Fruit fly (Drosophila melanogaster) whole organism, pupa: Measurements from ENCODE around the gene CG12035.
A peak's percentile ranks its signal among the peaks of the same experiment; 100 is the strongest.

Source experiments
- CG12605 ChIP-seq: fragments of 200-800 bp; sonication (Bioruptor generic); IDR thresholded peaks from 2 replicates; pipeline ENCODE4 v1.3.6; 2022; ENCODE audit warnings: missing biosample characterization, missing genetic modification characterization
- CG14655 ChIP-seq: fragments of 200-800 bp; sonication (Bioruptor generic); optimal IDR thresholded peaks from 3 replicates; lab custom pipeline; 2017; ENCODE audit warnings: mild to moderate bottlenecking, missing biosample characterization, missing genetic modification reagents, missing genetic modification characterization
- D1 ChIP-seq: fragments of 200-800 bp; sonication (Bioruptor generic); optimal IDR thresholded peaks from 2 replicates; lab custom pipeline; 2018; ENCODE audit warnings: missing biosample characterization, mild to moderate bottlenecking, missing genetic modification characterization, moderate library complexity
- Pif1A ChIP-seq: fragments of 200-800 bp; sonication (Bioruptor generic); optimal IDR thresholded peaks from 3 replicates; lab custom pipeline; 2016; ENCODE audit warnings: missing biosample characterization, missing genetic modification characterization
- rn ChIP-seq: fragments of 200-800 bp; sonication (Bioruptor generic); IDR thresholded peaks from 2 replicates; pipeline ENCODE4 v1.3.6; 2022; ENCODE audit warnings: missing biosample characterization, missing genetic modification characterization

DNA sequence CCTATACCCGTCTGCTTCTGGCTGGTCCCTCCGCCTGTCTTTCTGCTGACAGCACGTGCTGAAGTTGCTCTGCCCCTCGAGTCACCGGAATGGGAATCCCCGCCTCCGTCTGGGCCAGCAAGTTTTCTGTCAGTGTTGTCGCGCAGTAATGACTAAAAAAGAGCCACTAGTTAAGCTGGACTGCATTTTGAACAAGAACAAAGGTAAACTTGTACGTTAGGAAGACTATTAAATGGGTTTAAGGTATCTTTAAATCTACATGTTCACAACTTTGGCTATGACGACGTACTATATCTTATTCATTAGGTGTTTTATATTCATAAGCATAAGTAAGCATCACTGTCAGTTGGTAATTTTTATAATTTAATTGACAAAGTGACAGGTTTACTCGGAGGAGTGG, 44.8 kb upstream of the CG12035 start:
- TF ChIP-seq CG14655 (GFP tag; lab: Kevin White, UChicago): peak; percentile 35
- no peak for TF ChIP-seq rn
- TF ChIP-seq D1 (tag; lab: Kevin White, UChicago): no peak
- no peak for TF ChIP-seq CG12605 (GFP tag; lab: Robert Waterston, UW)
- TF ChIP-seq Pif1A (GFP tag; lab: Kevin White, UChicago): peak; percentile 36
